Worm (Caenorhabditis elegans): ENCODE results near the gene C43F9.5.

Gene C43F9.5

ce11 chrIV:10590649-10591048 is at the start of gene C43F9.5, which contains the start of gene nkb-2:
TSS of gene C43F9.5 (minus strand) at chrIV:10590749.
TSS of gene nkb-2 (plus strand) at chrIV:10590925.
- no peak for TF ChIP-seq dao-5 (tag; optimal IDR thresholded peaks at IDR 0.05)
- no peak for TF ChIP-seq him-1 (tag; optimal IDR thresholded peaks at IDR 0.05)
- TF ChIP-seq W03F9.2 (tag; optimal IDR thresholded peaks at IDR 0.05) = no peak

DNA sequence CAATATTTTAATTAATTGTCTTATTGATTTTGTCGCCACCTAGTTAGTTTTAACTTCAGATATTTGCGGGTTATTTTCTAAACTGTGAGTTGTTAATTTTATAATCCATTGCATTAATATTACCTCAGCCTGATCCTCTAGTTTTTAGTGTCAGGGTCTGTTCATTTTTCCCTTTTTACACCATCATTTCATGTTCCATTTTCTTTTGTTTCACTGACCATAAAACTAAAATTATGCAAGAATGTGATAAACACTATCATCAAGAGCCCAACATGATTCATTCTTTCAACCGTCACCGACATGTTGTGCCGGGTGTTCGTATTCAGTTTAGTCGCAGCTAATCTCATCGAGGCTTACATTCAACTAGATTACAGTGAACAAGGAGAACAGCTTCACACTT is 48.4 kb upstream of the C43F9.5 start, which contains the start of gene F56C4.2:
TSS of gene F56C4.2 (plus strand) at position 301 of the 400 bp plus-strand sequence.
- TF ChIP-seq dao-5 (tag; optimal IDR thresholded peaks at IDR 0.05) = no peak
- no peak for TF ChIP-seq W03F9.2 (tag; optimal IDR thresholded peaks at IDR 0.05)
- no peak for TF ChIP-seq him-1 (tag; optimal IDR thresholded peaks at IDR 0.05)

ce11 chrIV:10636649-10637048 is 46.1 kb upstream of the C43F9.5 start, which contains the start of gene F56C4.1:
TSS of gene F56C4.1 (plus strand) at chrIV:10636949.
- TF ChIP-seq dao-5 (tag; optimal IDR thresholded peaks at IDR 0.05) = no peak

- TF ChIP-seq W03F9.2 (tag; optimal IDR thresholded peaks at IDR 0.05) (no peak), him-1 (tag; optimal IDR thresholded peaks at IDR 0.05) (no peak), dao-5 (tag; optimal IDR thresholded peaks at IDR 0.05) (no peak)
Observed at ce11 chrIV:10630953-10631554, 40.5 kb upstream of the C43F9.5 start, which contains the start of gene F56C4.4. TSS of gene F56C4.4 (minus strand) at chrIV:10631267.

DNA sequence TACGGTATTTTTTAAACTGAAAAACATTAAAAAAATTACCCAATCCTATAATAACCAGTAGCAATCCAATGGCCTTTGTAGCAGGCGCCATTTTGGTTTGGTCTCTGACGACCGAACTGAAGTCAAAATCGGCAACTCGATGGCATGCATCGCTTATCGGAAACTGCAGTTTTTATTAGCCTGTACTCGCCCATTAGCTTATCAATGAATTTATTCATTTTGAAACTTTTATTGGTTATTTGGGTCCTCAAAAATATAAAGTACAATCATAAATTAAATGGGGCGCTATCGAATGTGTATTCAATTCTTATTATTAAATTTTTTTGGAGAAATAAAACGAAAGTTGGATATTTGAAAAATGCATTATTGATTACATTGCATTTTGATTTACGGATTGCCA is 38.2 kb upstream of the C43F9.5 start, which contains the start of gene R09H10.5:
TSS of gene R09H10.5 (minus strand) at position 106 of the 400 bp plus-strand sequence.
- no peak for TF ChIP-seq him-1 (tag; optimal IDR thresholded peaks at IDR 0.05)
- TF ChIP-seq dao-5 (tag; optimal IDR thresholded peaks at IDR 0.05) = no peak
- no peak for TF ChIP-seq W03F9.2 (tag; optimal IDR thresholded peaks at IDR 0.05)

DNA sequence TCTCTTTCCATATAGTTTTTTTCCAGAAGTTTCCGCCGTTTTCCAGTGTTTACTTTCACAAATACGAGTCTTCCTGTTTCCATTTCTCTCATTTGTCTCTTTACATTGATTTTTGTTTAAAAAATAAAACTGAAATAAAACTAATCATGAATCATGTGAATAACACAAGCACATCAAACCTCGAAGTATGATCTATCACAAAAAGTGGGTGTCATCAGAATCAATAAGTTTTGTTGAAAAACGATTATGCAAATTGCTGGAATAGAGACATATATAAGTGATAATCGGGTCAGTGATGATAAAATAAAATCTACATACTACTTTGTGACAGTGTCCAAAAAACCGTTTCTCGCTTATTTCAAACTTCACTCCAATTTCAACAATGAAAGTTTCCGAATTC is 30.3 kb upstream of the C43F9.5 start, which contains the start of gene R09H10.7:
TSS of gene R09H10.7 (plus strand) at position 301 of the 400 bp plus-strand sequence.
- TF ChIP-seq dao-5 (tag; optimal IDR thresholded peaks at IDR 0.05) (no peak), W03F9.2 (tag; optimal IDR thresholded peaks at IDR 0.05) (no peak), him-1 (tag; optimal IDR thresholded peaks at IDR 0.05) (no peak)

DNA sequence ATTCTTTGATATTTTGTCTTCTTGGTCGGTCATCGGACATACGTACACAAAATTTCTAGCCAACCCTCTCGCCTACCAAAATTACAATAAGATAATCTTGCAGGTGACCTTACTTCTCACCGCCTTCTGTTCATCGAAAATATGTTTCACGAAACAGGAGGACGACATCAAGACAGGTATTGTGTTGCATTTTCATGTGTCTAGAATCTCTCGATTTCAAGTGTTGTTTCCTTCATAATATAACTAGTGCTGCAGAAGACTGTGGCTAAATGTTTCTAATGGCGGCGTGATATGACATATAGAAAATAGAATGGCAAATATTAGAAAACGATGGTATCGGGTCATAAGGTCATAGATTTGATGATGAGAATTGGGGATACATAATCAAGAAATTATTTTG is 26.6 kb upstream of the C43F9.5 start:
- TF ChIP-seq dao-5 (tag; optimal IDR thresholded peaks at IDR 0.05) (no peak), W03F9.2 (tag; optimal IDR thresholded peaks at IDR 0.05) (no peak), him-1 (tag; optimal IDR thresholded peaks at IDR 0.05) (no peak)

DNA sequence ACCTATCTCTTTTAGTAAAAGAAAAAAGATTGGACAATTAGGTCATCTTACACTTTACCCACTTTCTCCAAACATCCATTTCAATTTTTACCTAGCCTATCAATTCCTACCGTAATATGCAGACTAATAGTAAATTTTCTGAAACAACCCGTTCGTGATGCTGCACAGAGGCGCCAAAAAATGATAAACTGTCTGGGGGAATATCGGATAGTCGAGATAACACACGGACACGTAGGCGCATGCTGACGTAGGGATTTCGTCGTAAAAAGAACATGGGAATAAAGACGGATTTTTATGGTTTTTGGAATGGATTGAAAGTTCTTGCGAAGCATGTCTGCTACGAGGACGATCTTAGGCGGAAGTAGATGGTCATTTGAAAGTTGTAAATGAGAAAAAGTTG is 25.8 kb upstream of the C43F9.5 start:
- TF ChIP-seq him-1 (tag; optimal IDR thresholded peaks at IDR 0.05) (no peak), W03F9.2 (tag; optimal IDR thresholded peaks at IDR 0.05) (no peak), dao-5 (tag; optimal IDR thresholded peaks at IDR 0.05) (no peak)

ce11 chrIV:10614918-10615477 is 24.4 kb upstream of the C43F9.5 start, which contains the start of gene ptr-14:
TSS of gene ptr-14 (plus strand) at chrIV:10615427.
- TF ChIP-seq dao-5 (tag; optimal IDR thresholded peaks at IDR 0.05) = no peak

ce11 chrIV:10612281-10612680 is 21.7 kb upstream of the C43F9.5 start:
- no peak for TF ChIP-seq him-1 (tag; optimal IDR thresholded peaks at IDR 0.05)

ce11 chrIV:10609920-10610319 is 19.4 kb upstream of the C43F9.5 start:
- TF ChIP-seq him-1 (tag; optimal IDR thresholded peaks at IDR 0.05) (no peak), W03F9.2 (tag; optimal IDR thresholded peaks at IDR 0.05) (no peak), dao-5 (tag; optimal IDR thresholded peaks at IDR 0.05) (no peak)

ce11 chrIV:10608275-10608674 is 17.7 kb upstream of the C43F9.5 start, which contains the start of gene R09H10.6:
TSS of gene R09H10.6 (plus strand) at chrIV:10608575.
- TF ChIP-seq him-1 (tag; optimal IDR thresholded peaks at IDR 0.05) (no peak), dao-5 (tag; optimal IDR thresholded peaks at IDR 0.05) (no peak), W03F9.2 (tag; optimal IDR thresholded peaks at IDR 0.05) (no peak)

ce11 chrIV:10606575-10607080 is 16.1 kb upstream of the C43F9.5 start, which contains the start of gene R09H10.3:
TSS of gene R09H10.3 (plus strand) at chrIV:10607030.
- TF ChIP-seq him-1 (tag; optimal IDR thresholded peaks at IDR 0.05) (no peak), dao-5 (tag; optimal IDR thresholded peaks at IDR 0.05) (no peak), W03F9.2 (tag; optimal IDR thresholded peaks at IDR 0.05) (no peak)

DNA sequence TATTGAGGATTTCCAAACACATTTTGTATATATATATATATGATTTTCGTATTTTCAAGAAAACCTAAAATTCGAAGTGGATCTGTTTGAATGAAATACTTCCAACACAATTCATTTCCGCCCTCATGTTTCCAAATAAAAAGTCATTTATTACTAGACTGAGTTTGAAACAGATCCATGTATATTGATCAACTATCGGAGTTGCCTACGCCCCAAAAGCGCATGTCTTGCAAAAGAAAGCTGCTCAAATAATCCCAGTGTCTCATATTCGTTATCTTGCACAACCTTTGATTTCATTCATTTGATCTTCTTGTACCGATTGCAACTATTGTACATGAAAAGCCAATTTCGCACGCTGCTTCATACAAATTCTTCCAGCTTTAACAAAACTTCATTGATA is 12.1 kb upstream of the C43F9.5 start, which contains the start of gene R09H10.2:
TSS of gene R09H10.2 (plus strand) at position 301 of the 400 bp plus-strand sequence.
- TF ChIP-seq W03F9.2 (tag; optimal IDR thresholded peaks at IDR 0.05) (no peak), him-1 (tag; optimal IDR thresholded peaks at IDR 0.05) (no peak), dao-5 (tag; optimal IDR thresholded peaks at IDR 0.05) (no peak)
